Worm (Caenorhabditis elegans) whole organism, mixed stage, embryonic: Measurements from ENCODE around the gene F45E12.6.

Experiments used
- ceh-43 ChIP-seq: fragments of 200-800 bp; sonication (Bioruptor generic); optimal IDR thresholded peaks from 2 replicates; lab custom pipeline; 2018; ENCODE audit warnings: mild to moderate bottlenecking, missing genetic modification characterization, moderate library complexity, missing compliant biosample characterization
- cnd-1 ChIP-seq: fragments of 200-800 bp; sonication (Bioruptor generic); optimal IDR thresholded peaks from 2 replicates; lab custom pipeline; 2018; ENCODE audit warnings: mild to moderate bottlenecking, missing genetic modification characterization, missing compliant biosample characterization
- nhr-237 ChIP-seq: fragments of 150-350 bp; optimal IDR thresholded peaks from 2 replicates; lab custom pipeline; 2014; ENCODE audit warnings: missing biosample characterization, missing genetic modification characterization
- nhr-28 ChIP-seq: fragments of 150-350 bp; optimal IDR thresholded peaks from 2 replicates; lab custom pipeline; 2014; ENCODE audit warnings: missing biosample characterization, missing genetic modification characterization
- unc-39 ChIP-seq: fragments of 150-350 bp; optimal IDR thresholded peaks from 2 replicates; lab custom pipeline; 2014; ENCODE audit warnings: missing biosample characterization, missing genetic modification characterization

- TF ChIP-seq nhr-237 (tag; lab: Kevin White, UChicago), result no peak
- no peak for TF ChIP-seq unc-39 (tag; lab: Kevin White, UChicago)
- TF ChIP-seq cnd-1, result no peak
- TF ChIP-seq nhr-28 (tag; lab: Kevin White, UChicago), result no peak
- no peak for TF ChIP-seq ceh-43 (GFP tag; lab: Kevin White, UChicago)
Measured at ce11 chrII:7337469-7337893, 23.5 kb upstream of the F45E12.6 start.
